Fruit fly (Drosophila melanogaster) whole organism, wandering third instar larva: Measurements from ENCODE around the gene Rcd7.

ENCODE experiments used
- Abd-B ChIP-seq: fragments of >200 bp; optimal IDR thresholded peaks from 2 replicates; lab custom pipeline; 2017; ENCODE audit warnings: missing biosample characterization, missing genetic modification characterization
- CG32264 ChIP-seq: fragments of 200-800 bp; sonication (Bioruptor generic); optimal IDR thresholded peaks from 2 replicates; lab custom pipeline; 2016; ENCODE audit warnings: missing biosample characterization, missing genetic modification characterization
- CG9705 ChIP-seq: fragments of 200-800 bp; sonication (Bioruptor generic); optimal IDR thresholded peaks from 2 replicates; lab custom pipeline; 2018; ENCODE audit warnings: missing biosample characterization, mild to moderate bottlenecking, missing genetic modification characterization
- CrebA ChIP-seq: fragments of 200-800 bp; sonication (Bioruptor generic); optimal IDR thresholded peaks from 2 replicates; lab custom pipeline; 2016; ENCODE audit warnings: missing biosample characterization, mild to moderate bottlenecking, missing genetic modification characterization, borderline replicate concordance
- Dfd ChIP-seq: fragments of >200 bp; optimal IDR thresholded peaks from 2 replicates; lab custom pipeline; 2017; ENCODE audit warnings: missing biosample characterization, missing genetic modification characterization
- Dif ChIP-seq: fragments of 200-275, 200-300 bp; sonication (Bioruptor generic); optimal IDR thresholded peaks from 2 replicates; lab custom pipeline; 2018; ENCODE audit warnings: missing biosample characterization, missing genetic modification characterization; ENCODE audit not compliant: partially characterized antibody
- GATAd ChIP-seq: sonication (Bioruptor generic); optimal IDR thresholded peaks from 2 replicates; lab custom pipeline; 2016; ENCODE audit warnings: missing biosample characterization, missing genetic modification characterization
- HLH106 ChIP-seq: fragments of 200-800 bp; optimal IDR thresholded peaks from 3 replicates; lab custom pipeline; 2019; ENCODE audit warnings: missing biosample characterization, mild to moderate bottlenecking, missing genetic modification characterization, moderate library complexity
- Hnf4 ChIP-seq: fragments of 200-800 bp; sonication (Bioruptor generic); optimal IDR thresholded peaks from 2 replicates; lab custom pipeline; 2016; ENCODE audit warnings: missing biosample characterization, mild to moderate bottlenecking, missing genetic modification characterization
- Hr78 ChIP-seq: fragments of >200 bp; optimal IDR thresholded peaks from 2 replicates; lab custom pipeline; 2017; ENCODE audit warnings: missing biosample characterization, missing genetic modification characterization
- Hr83 ChIP-seq: fragments of 200-300 bp; sonication (Bioruptor generic); optimal IDR thresholded peaks from 2 replicates; lab custom pipeline; 2016; ENCODE audit warnings: missing biosample characterization, mild to moderate bottlenecking, missing genetic modification characterization, moderate library complexity; ENCODE audit not compliant: poor library complexity, severe bottlenecking
- Jra ChIP-seq: sonication (Bioruptor generic); optimal IDR thresholded peaks from 2 replicates; lab custom pipeline; 2016; ENCODE audit warnings: missing biosample characterization, missing genetic modification characterization
- Mio ChIP-seq: sonication (Bioruptor generic); optimal IDR thresholded peaks from 2 replicates; lab custom pipeline; 2016; ENCODE audit warnings: missing biosample characterization, missing genetic modification characterization
- N ChIP-seq: fragments of >200 bp; optimal IDR thresholded peaks from 2 replicates; lab custom pipeline; 2018; ENCODE audit warnings: missing biosample characterization, missing external identifiers, missing genetic modification characterization
- OdsH ChIP-seq: fragments of 200-800 bp; sonication (Bioruptor generic); optimal IDR thresholded peaks from 2 replicates; lab custom pipeline; 2016; ENCODE audit warnings: missing biosample characterization, mild to moderate bottlenecking, missing genetic modification characterization
- Rel ChIP-seq, 2 experiments: fragments of 200-800 bp; sonication (Bioruptor generic) in 1 of 2; optimal IDR thresholded peaks; 2 replicates in 1 of 2; 3 replicates in 1 of 2; lab custom pipeline; 2016 to 2019; ENCODE audit warnings: mild to moderate bottlenecking in 2 of 2, missing biosample characterization in 2 of 2, missing genetic modification characterization in 2 of 2, moderate library complexity in 1 of 2
- Sp1 ChIP-seq: fragments of 200-800 bp; sonication (Bioruptor generic); optimal IDR thresholded peaks from 3 replicates; lab custom pipeline; 2019; ENCODE audit warnings: missing biosample characterization, mild to moderate bottlenecking, missing genetic modification characterization, moderate library complexity
- Vsx2 ChIP-seq: fragments of 200-300, 225-300 bp; sonication (Bioruptor generic); optimal IDR thresholded peaks from 2 replicates; lab custom pipeline; 2018; ENCODE audit warnings: missing biosample characterization, missing genetic modification characterization; ENCODE audit not compliant: partially characterized antibody
- br ChIP-seq: fragments of 200-800 bp; sonication (Bioruptor generic); optimal IDR thresholded peaks from 2 replicates; lab custom pipeline; 2016; ENCODE audit warnings: missing biosample characterization, missing genetic modification characterization
- brk ChIP-seq: fragments of 200-800 bp; sonication (Bioruptor generic); optimal IDR thresholded peaks from 2 replicates; lab custom pipeline; 2016; ENCODE audit warnings: missing biosample characterization, mild to moderate bottlenecking, missing genetic modification characterization
- dl ChIP-seq, 2 experiments: fragments of 175-275, 200-275 bp in 1 of 2; fragments of 200-275 bp in 1 of 2; sonication (Bioruptor generic); optimal IDR thresholded peaks; lab custom pipeline; 2018; ENCODE audit warnings: mild to moderate bottlenecking in 2 of 2, missing biosample characterization in 2 of 2, missing genetic modification characterization in 2 of 2, moderate library complexity in 2 of 2; ENCODE audit not compliant: partially characterized antibody in 2 of 2, insufficient read depth in 1 of 2
- dmrt93B ChIP-seq: fragments of 200-800 bp; sonication (Bioruptor generic); optimal IDR thresholded peaks from 2 replicates; lab custom pipeline; 2018; ENCODE audit warnings: missing biosample characterization, mild to moderate bottlenecking, missing genetic modification characterization
- dsf ChIP-seq: sonication (Bioruptor generic); optimal IDR thresholded peaks from 2 replicates; lab custom pipeline; 2016; ENCODE audit warnings: missing biosample characterization, missing genetic modification characterization, borderline replicate concordance
- ey ChIP-seq: fragments of 200-800 bp; sonication (Bioruptor generic); optimal IDR thresholded peaks from 2 replicates; lab custom pipeline; 2016; ENCODE audit warnings: missing biosample characterization, missing genetic modification characterization
- foxo ChIP-seq, 2 experiments: fragments of 200-800 bp; sonication (Bioruptor generic); optimal IDR thresholded peaks; 2 replicates in 1 of 2; 3 replicates in 1 of 2; lab custom pipeline; 2016 to 2017; ENCODE audit warnings: missing biosample characterization in 2 of 2, missing genetic modification characterization in 2 of 2
- fru ChIP-seq: fragments of 200-800 bp; sonication (Bioruptor generic); optimal IDR thresholded peaks from 3 replicates; lab custom pipeline; 2016; ENCODE audit warnings: missing biosample characterization, mild to moderate bottlenecking, missing genetic modification characterization
- jim ChIP-seq: fragments of 175-275, 200-325 bp; sonication (Bioruptor generic); optimal IDR thresholded peaks from 2 replicates; lab custom pipeline; 2016; ENCODE audit warnings: missing biosample characterization, mild to moderate bottlenecking, missing genetic modification characterization
- lola ChIP-seq: fragments of >200 bp; optimal IDR thresholded peaks from 2 replicates; lab custom pipeline; 2017; ENCODE audit warnings: missing biosample characterization, missing genetic modification characterization
- pan ChIP-seq: fragments of >200 bp; optimal IDR thresholded peaks from 2 replicates; lab custom pipeline; 2017
- psq ChIP-seq: fragments of 200-800 bp; sonication (Bioruptor generic); optimal IDR thresholded peaks from 3 replicates; lab custom pipeline; 2017; ENCODE audit warnings: missing biosample characterization, mild to moderate bottlenecking, missing genetic modification characterization, moderate library complexity
- rgr ChIP-seq: fragments of 200-800 bp; sonication (Bioruptor generic); optimal IDR thresholded peaks from 3 replicates; lab custom pipeline; 2016; ENCODE audit warnings: missing biosample characterization, mild to moderate bottlenecking, missing genetic modification characterization
- sage ChIP-seq: fragments of 200-800 bp; sonication (Bioruptor generic); optimal IDR thresholded peaks from 2 replicates; lab custom pipeline; 2016; ENCODE audit warnings: missing biosample characterization, mild to moderate bottlenecking, missing genetic modification characterization
- tai ChIP-seq: sonication (Bioruptor generic); optimal IDR thresholded peaks from 2 replicates; lab custom pipeline; 2016; ENCODE audit warnings: missing biosample characterization, missing genetic modification characterization
- woc ChIP-seq: sonication (Bioruptor generic); optimal IDR thresholded peaks from 2 replicates; lab custom pipeline; 2016; ENCODE audit warnings: missing biosample characterization, mild to moderate bottlenecking, missing genetic modification characterization

Rcd7 gene

DNA sequence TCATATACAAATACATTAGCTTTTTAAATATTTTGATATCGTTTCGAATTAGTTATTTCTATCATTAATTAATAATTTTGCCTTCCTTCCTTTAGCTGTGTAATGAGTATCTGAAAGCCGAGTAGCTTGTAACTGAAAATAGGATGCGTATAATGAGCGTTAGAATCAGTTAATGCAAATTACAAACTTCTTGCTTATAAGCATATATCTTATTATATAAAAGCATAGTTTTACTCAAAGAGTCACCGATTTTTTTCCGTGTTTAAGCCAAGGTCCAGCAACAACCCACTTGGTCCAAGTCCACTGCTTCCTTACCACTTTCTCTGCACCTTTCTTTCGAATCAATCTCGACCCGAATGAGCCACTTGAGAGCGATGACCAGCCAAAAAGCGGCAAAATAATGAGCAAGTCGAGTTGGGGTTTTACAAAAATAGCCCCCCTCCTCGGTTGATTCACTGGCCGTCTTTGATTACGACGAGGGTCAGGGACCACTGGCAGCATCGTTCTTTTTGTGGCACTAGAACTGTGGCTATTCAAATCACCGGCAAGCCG, 11.1 kb downstream of the Rcd7 start:
- TF ChIP-seq foxo (GFP tag; optimal IDR thresholded peaks at IDR 0.05; lab: Kevin White, UChicago) (peak in 1 of 2 experiments; percentile 17), rgr (GFP tag; lab: Kevin White, UChicago) (no peak), dsf (no peak), Hnf4 (no peak), Rel (GFP tag; optimal IDR thresholded peaks at IDR 0.05; lab: Kevin White, UChicago) (no peak), Rel (tag; optimal IDR thresholded peaks at IDR 0.05; lab: Kevin White, UChicago) (peak; percentile 31), Jra (GFP tag; lab: Kevin White, UChicago) (no peak), tai (GFP tag; lab: Kevin White, UChicago) (no peak), Mio (GFP tag; lab: Kevin White, UChicago) (no peak), GATAd (GFP tag; lab: Kevin White, UChicago) (no peak), Abd-B (GFP tag; lab: Kevin White, UChicago) (no peak), pan (lab: Kevin White, UChicago) (no peak), Dif (GFP tag; lab: Kevin White, UChicago) (no peak)

DNA sequence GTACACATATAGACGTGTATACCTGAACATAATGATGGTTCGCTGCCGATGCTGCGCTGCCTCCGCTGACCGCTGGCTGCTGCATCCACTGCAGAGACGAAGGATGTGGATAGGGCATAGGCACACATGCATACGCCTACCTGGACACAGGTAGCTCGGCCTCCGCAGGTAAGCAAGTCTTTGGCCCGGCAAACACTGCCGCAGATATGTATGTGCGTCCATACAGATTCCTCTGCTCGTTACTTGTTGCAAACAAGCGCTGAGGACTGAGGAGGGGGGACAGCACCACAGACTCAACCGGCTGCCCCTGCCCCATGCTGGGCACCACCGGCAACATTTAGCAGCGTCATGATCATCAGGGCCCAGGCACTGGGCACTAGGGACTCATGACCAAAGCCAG, 11.8 kb downstream of the Rcd7 start:
- peak; percentile 44 for TF ChIP-seq woc
- no peak for TF ChIP-seq br
- TF ChIP-seq GATAd (GFP tag; lab: Kevin White, UChicago) = no peak
- peak; percentile 25 for TF ChIP-seq CrebA
- peak; percentile 12 for TF ChIP-seq Rel (GFP tag; optimal IDR thresholded peaks at IDR 0.05; lab: Kevin White, UChicago)
- TF ChIP-seq Rel (tag; optimal IDR thresholded peaks at IDR 0.05; lab: Kevin White, UChicago) = peak; percentile 3
- no peak for TF ChIP-seq Jra (GFP tag; lab: Kevin White, UChicago)
- no peak for TF ChIP-seq ey
- no peak for TF ChIP-seq CG32264
- no peak for TF ChIP-seq Mio (GFP tag; lab: Kevin White, UChicago)
- peak; percentile 87 for TF ChIP-seq fru
- TF ChIP-seq tai (GFP tag; lab: Kevin White, UChicago) = no peak
- TF ChIP-seq Vsx2 (GFP tag; lab: Kevin White, UChicago) = peak; percentile 7
- TF ChIP-seq Hnf4 = no peak
- TF ChIP-seq Hr78 = no peak

DNA sequence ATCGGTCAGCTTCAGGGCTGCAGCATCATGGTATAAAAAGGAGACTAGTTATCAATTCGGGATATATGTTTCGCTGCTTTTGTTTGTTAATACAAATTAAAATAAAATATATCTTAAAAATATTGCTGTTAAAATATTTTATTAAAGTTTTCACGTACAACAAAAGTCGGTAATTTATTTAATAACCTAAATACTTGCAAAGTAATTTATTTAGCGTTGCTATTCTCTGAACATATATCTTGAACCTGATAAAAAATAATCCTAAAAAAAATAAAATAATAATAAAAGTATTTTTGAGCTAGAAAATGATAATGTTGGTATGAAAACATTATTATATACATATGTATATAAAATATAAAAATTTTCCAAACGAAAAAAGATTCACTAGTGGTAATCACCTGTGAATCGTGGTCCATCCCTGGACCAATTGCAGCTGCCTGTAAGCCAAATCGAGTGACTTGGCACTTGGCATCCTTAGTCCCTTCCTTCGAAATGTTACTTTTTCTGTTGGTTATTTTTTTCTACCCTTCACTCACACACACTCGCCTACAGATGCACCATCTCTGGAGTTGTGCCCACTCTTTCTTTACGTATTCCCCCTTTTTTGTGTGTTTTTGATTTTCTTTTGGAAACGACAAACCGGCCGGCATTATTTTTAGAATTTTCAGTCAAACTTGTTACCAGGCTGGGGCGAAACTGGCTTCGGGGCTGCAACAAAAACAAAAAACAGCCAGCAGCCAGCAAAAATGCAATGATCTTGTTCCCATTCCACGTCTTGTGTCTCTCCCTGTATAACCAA, 12.5 kb downstream of the Rcd7 start:
- TF ChIP-seq Mio (GFP tag; lab: Kevin White, UChicago) (no peak), N (no peak), foxo (GFP tag; optimal IDR thresholded peaks at IDR 0.05; lab: Kevin White, UChicago) (peak in 1 of 2 experiments; percentile 74), dmrt93B (GFP tag; lab: Kevin White, UChicago) (peak; percentile 67), OdsH (GFP tag; lab: Kevin White, UChicago) (peak; percentile 51), tai (GFP tag; lab: Kevin White, UChicago) (peak; percentile 19), Rel (GFP tag; optimal IDR thresholded peaks at IDR 0.05; lab: Kevin White, UChicago) (peak; percentile 34), Rel (tag; optimal IDR thresholded peaks at IDR 0.05; lab: Kevin White, UChicago) (peak; percentile 67), Sp1 (GFP tag; lab: Kevin White, UChicago) (peak; percentile 88), rgr (GFP tag; lab: Kevin White, UChicago) (peak; percentile 30), CrebA (peak; percentile 59), psq (peak; percentile 58), Hr83 (GFP tag; lab: Kevin White, UChicago) (no peak), woc (peak; percentile 6), HLH106 (peak; percentile 82)

DNA sequence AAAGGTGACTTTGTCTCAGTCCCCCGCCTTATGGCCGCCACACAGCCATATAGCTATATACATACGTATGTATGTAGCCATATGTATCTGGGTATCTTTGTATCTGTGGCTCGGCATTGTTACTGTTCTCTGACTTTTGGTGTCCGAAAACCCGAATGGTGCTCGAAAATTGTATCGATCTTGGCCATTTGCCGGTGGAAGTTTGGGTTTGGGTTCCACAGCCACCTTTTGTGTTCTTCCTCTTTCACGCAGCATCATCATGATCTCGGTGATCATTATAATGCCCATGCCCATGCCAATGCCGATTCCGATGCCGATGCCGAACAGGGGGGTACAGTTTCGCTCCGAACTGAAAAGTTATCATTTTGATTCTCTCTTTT, 13.1 kb downstream of the Rcd7 start:
- TF ChIP-seq woc = peak; percentile 17
- TF ChIP-seq N = no peak
- TF ChIP-seq Hnf4 = no peak
- no peak for TF ChIP-seq Abd-B (GFP tag; lab: Kevin White, UChicago)
- no peak for TF ChIP-seq foxo (GFP tag; optimal IDR thresholded peaks at IDR 0.05; lab: Kevin White, UChicago)
- TF ChIP-seq br = no peak
- no peak for TF ChIP-seq CG32264
- no peak for TF ChIP-seq lola (GFP tag; lab: Kevin White, UChicago)
- TF ChIP-seq Jra (GFP tag; lab: Kevin White, UChicago) = peak; percentile 27
- no peak for TF ChIP-seq Rel (GFP tag; optimal IDR thresholded peaks at IDR 0.05; lab: Kevin White, UChicago)
- no peak for TF ChIP-seq Rel (tag; optimal IDR thresholded peaks at IDR 0.05; lab: Kevin White, UChicago)
- peak; percentile 1 for TF ChIP-seq Hr83 (GFP tag; lab: Kevin White, UChicago)
- TF ChIP-seq sage (GFP tag; lab: Kevin White, UChicago) = peak; percentile 35
- no peak for TF ChIP-seq brk
- peak; percentile 39 for TF ChIP-seq Dif (GFP tag; lab: Kevin White, UChicago)
- TF ChIP-seq Hr78 = no peak
- no peak for TF ChIP-seq jim (GFP tag; lab: Kevin White, UChicago)
- peak; percentile 49 for TF ChIP-seq fru
- no peak for TF ChIP-seq CG9705 (GFP tag; lab: Kevin White, UChicago)
- no peak for TF ChIP-seq OdsH (GFP tag; lab: Kevin White, UChicago)
- TF ChIP-seq Vsx2 (GFP tag; lab: Kevin White, UChicago) = no peak
- TF ChIP-seq psq = peak; percentile 0
- TF ChIP-seq tai (GFP tag; lab: Kevin White, UChicago) = no peak
- TF ChIP-seq Sp1 (GFP tag; lab: Kevin White, UChicago) = no peak
- no peak for TF ChIP-seq dl (GFP tag; optimal IDR thresholded peaks at IDR 0.05; lab: Kevin White, UChicago; ENCODE audit: insufficient read depth in 1 of 2, partially characterized antibody in 2 of 2)
- no peak for TF ChIP-seq pan (lab: Kevin White, UChicago)
- TF ChIP-seq Dfd (GFP tag; lab: Kevin White, UChicago) = no peak
